Worm (Caenorhabditis elegans): ENCODE results near the gene C47A4.1.

Gene C47A4.1

ce11 chrIV:13698603-13699002 is 17.6 kb downstream of the C47A4.1 start, which contains the start of gene T23G4.127:
TSS of gene T23G4.127 (minus strand) at chrIV:13698703.
- TF ChIP-seq hmbx-1 (tag; optimal IDR thresholded peaks at IDR 0.05) (no peak), ceh-36 (tag; optimal IDR thresholded peaks at IDR 0.05) (no peak), pes-1 (GFP tag; IDR thresholded peaks at IDR 0.05) (no peak), ama-1 (optimal IDR thresholded peaks at IDR 0.05) (no peak), sea-1 (GFP tag; conservative IDR thresholded peaks at IDR 0.05) (no peak), hnd-1 (tag; optimal IDR thresholded peaks at IDR 0.05) (no peak), F13C5.2 (tag; optimal IDR thresholded peaks at IDR 0.05) (no peak), ets-7 (tag; optimal IDR thresholded peaks at IDR 0.05) (no peak), tra-4 (tag; optimal IDR thresholded peaks at IDR 0.05) (no peak), scrt-1 (GFP tag; IDR thresholded peaks at IDR 0.05) (no peak), ceh-13 (GFP tag; optimal IDR thresholded peaks at IDR 0.05) (no peak), aly-1 (tag; optimal IDR thresholded peaks at IDR 0.05) (no peak), tbx-37 (GFP tag; conservative IDR thresholded peaks at IDR 0.05) (no peak), hmg-4 (GFP tag; optimal IDR thresholded peaks at IDR 0.05) (no peak), flt-1 (GFP tag; IDR thresholded peaks at IDR 0.05) (no peak), B0310.2 (tag; optimal IDR thresholded peaks at IDR 0.05) (no peak)

- TF ChIP-seq pes-1 (GFP tag; IDR thresholded peaks at IDR 0.05): no peak
These were observed 19.3 kb downstream of the C47A4.1 start for ce11 chrIV:13696900-13697299.

ce11 chrIV:13695720-13696364 is 20.3 kb downstream of the C47A4.1 start:
- TF ChIP-seq pes-1 (GFP tag; IDR thresholded peaks at IDR 0.05) (no peak), sea-1 (GFP tag; conservative IDR thresholded peaks at IDR 0.05) (no peak), ceh-13 (GFP tag; optimal IDR thresholded peaks at IDR 0.05) (no peak), scrt-1 (GFP tag; IDR thresholded peaks at IDR 0.05) (no peak), flt-1 (GFP tag; IDR thresholded peaks at IDR 0.05) (no peak), hmbx-1 (tag; optimal IDR thresholded peaks at IDR 0.05) (no peak), aly-1 (tag; optimal IDR thresholded peaks at IDR 0.05) (no peak), ceh-36 (tag; optimal IDR thresholded peaks at IDR 0.05) (no peak), tbx-37 (GFP tag; conservative IDR thresholded peaks at IDR 0.05) (no peak), tbx-11 (GFP tag; IDR thresholded peaks at IDR 0.05) (no peak), B0310.2 (tag; optimal IDR thresholded peaks at IDR 0.05) (no peak)

ce11 chrIV:13695302-13695701 is 20.9 kb downstream of the C47A4.1 start:
- TF ChIP-seq sea-1 (GFP tag; conservative IDR thresholded peaks at IDR 0.05): no peak
- TF ChIP-seq tbx-37 (GFP tag; conservative IDR thresholded peaks at IDR 0.05): no peak
- TF ChIP-seq tbx-11 (GFP tag; IDR thresholded peaks at IDR 0.05): no peak
- no peak for TF ChIP-seq hmg-4 (GFP tag; optimal IDR thresholded peaks at IDR 0.05)
- no peak for TF ChIP-seq ceh-36 (tag; optimal IDR thresholded peaks at IDR 0.05)
- TF ChIP-seq tra-4 (tag; optimal IDR thresholded peaks at IDR 0.05): no peak
- no peak for TF ChIP-seq flt-1 (GFP tag; IDR thresholded peaks at IDR 0.05)
- no peak for TF ChIP-seq pes-1 (GFP tag; IDR thresholded peaks at IDR 0.05)
- TF ChIP-seq hmbx-1 (tag; optimal IDR thresholded peaks at IDR 0.05): no peak
- no peak for TF ChIP-seq ama-1 (optimal IDR thresholded peaks at IDR 0.05)
- no peak for TF ChIP-seq ets-7 (tag; optimal IDR thresholded peaks at IDR 0.05)

ce11 chrIV:13694600-13694999 is 21.6 kb downstream of the C47A4.1 start:
- TF ChIP-seq F13C5.2 (tag; optimal IDR thresholded peaks at IDR 0.05) (no peak), aly-1 (tag; optimal IDR thresholded peaks at IDR 0.05) (no peak), flt-1 (GFP tag; IDR thresholded peaks at IDR 0.05) (no peak), ama-1 (optimal IDR thresholded peaks at IDR 0.05) (no peak), scrt-1 (GFP tag; IDR thresholded peaks at IDR 0.05) (no peak), ceh-13 (GFP tag; optimal IDR thresholded peaks at IDR 0.05) (no peak), hmbx-1 (tag; optimal IDR thresholded peaks at IDR 0.05) (no peak), tra-4 (tag; optimal IDR thresholded peaks at IDR 0.05) (no peak), B0310.2 (tag; optimal IDR thresholded peaks at IDR 0.05) (no peak), ets-7 (tag; optimal IDR thresholded peaks at IDR 0.05) (no peak), tbx-37 (GFP tag; conservative IDR thresholded peaks at IDR 0.05) (no peak), tbx-11 (GFP tag; IDR thresholded peaks at IDR 0.05) (no peak), hnd-1 (tag; optimal IDR thresholded peaks at IDR 0.05) (no peak), pes-1 (GFP tag; IDR thresholded peaks at IDR 0.05) (no peak), ceh-36 (tag; optimal IDR thresholded peaks at IDR 0.05) (no peak), sea-1 (GFP tag; conservative IDR thresholded peaks at IDR 0.05) (no peak)

ce11 chrIV:13693976-13694375 is 22.2 kb downstream of the C47A4.1 start:
- no peak for TF ChIP-seq ama-1 (optimal IDR thresholded peaks at IDR 0.05)
- TF ChIP-seq aly-1 (tag; optimal IDR thresholded peaks at IDR 0.05): no peak
- no peak for TF ChIP-seq hmbx-1 (tag; optimal IDR thresholded peaks at IDR 0.05)
- TF ChIP-seq ceh-36 (tag; optimal IDR thresholded peaks at IDR 0.05): no peak
- no peak for TF ChIP-seq tbx-11 (GFP tag; IDR thresholded peaks at IDR 0.05)
- no peak for TF ChIP-seq hmg-4 (GFP tag; optimal IDR thresholded peaks at IDR 0.05)
- no peak for TF ChIP-seq tra-4 (tag; optimal IDR thresholded peaks at IDR 0.05)
- TF ChIP-seq flt-1 (GFP tag; IDR thresholded peaks at IDR 0.05): no peak
- TF ChIP-seq ceh-13 (GFP tag; optimal IDR thresholded peaks at IDR 0.05): no peak
- TF ChIP-seq hnd-1 (tag; optimal IDR thresholded peaks at IDR 0.05): no peak
- no peak for TF ChIP-seq tbx-37 (GFP tag; conservative IDR thresholded peaks at IDR 0.05)
- TF ChIP-seq sea-1 (GFP tag; conservative IDR thresholded peaks at IDR 0.05): no peak
- no peak for TF ChIP-seq ets-7 (tag; optimal IDR thresholded peaks at IDR 0.05)
- no peak for TF ChIP-seq pes-1 (GFP tag; IDR thresholded peaks at IDR 0.05)
- TF ChIP-seq scrt-1 (GFP tag; IDR thresholded peaks at IDR 0.05): no peak
- no peak for TF ChIP-seq B0310.2 (tag; optimal IDR thresholded peaks at IDR 0.05)
- TF ChIP-seq F13C5.2 (tag; optimal IDR thresholded peaks at IDR 0.05): no peak

- TF ChIP-seq hmbx-1 (tag; optimal IDR thresholded peaks at IDR 0.05): no peak
- TF ChIP-seq ceh-36 (tag; optimal IDR thresholded peaks at IDR 0.05): no peak
- TF ChIP-seq sea-1 (GFP tag; conservative IDR thresholded peaks at IDR 0.05): no peak
- no peak for TF ChIP-seq ceh-13 (GFP tag; optimal IDR thresholded peaks at IDR 0.05)
- TF ChIP-seq scrt-1 (GFP tag; IDR thresholded peaks at IDR 0.05): no peak
- TF ChIP-seq B0310.2 (tag; optimal IDR thresholded peaks at IDR 0.05): no peak
- TF ChIP-seq ama-1 (optimal IDR thresholded peaks at IDR 0.05): no peak
- TF ChIP-seq tra-4 (tag; optimal IDR thresholded peaks at IDR 0.05): no peak
- TF ChIP-seq aly-1 (tag; optimal IDR thresholded peaks at IDR 0.05): no peak
- no peak for TF ChIP-seq tbx-37 (GFP tag; conservative IDR thresholded peaks at IDR 0.05)
- no peak for TF ChIP-seq ets-7 (tag; optimal IDR thresholded peaks at IDR 0.05)
- TF ChIP-seq tbx-11 (GFP tag; IDR thresholded peaks at IDR 0.05): no peak
These were observed 23.7 kb downstream of the C47A4.1 start for ce11 chrIV:13692522-13692921.
